Worm (Caenorhabditis elegans): ENCODE measurements around the gene C33C12.4.
A peak's percentile ranks its signal among the peaks of the same experiment; 100 is the strongest.

C33C12.4 gene

DNA sequence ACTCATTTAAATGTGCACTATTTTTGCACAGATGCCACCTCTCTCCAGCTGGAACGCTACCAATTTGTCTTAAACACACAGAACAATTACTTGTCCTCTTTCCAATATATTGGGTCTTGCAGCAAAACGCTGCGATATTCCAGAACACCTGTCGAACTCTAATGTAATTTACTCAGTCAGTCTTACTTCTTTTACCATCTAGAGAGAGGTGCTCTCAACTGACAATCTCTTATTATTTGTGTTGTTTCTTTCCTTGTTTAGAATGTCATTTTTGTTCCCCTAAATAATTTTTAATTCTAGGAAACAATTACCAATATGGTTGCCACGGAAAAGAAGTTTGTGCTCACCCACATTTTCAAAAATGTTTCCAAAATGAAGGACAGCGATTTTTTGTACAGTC lies 35.5 kb downstream of the C33C12.4 start, which contains the start of gene sdz-28:
Gene sdz-28, plus strand, starts transcription at position 301 of the 400 bp plus-strand sequence.
- no peak for TF ChIP-seq egl-27 (tag; optimal IDR thresholded peaks at IDR 0.05)
- TF ChIP-seq unc-55 (GFP tag; optimal IDR thresholded peaks at IDR 0.05): no peak
- no peak for TF ChIP-seq elt-3 (tag; optimal IDR thresholded peaks at IDR 0.05)
- TF ChIP-seq ztf-4 (tag; optimal IDR thresholded peaks at IDR 0.05): no peak
- TF ChIP-seq peb-1 (tag; optimal IDR thresholded peaks at IDR 0.05): no peak
- TF ChIP-seq nhr-21 (tag; optimal IDR thresholded peaks at IDR 0.05): no peak
- no peak for TF ChIP-seq ama-1 (optimal IDR thresholded peaks at IDR 0.05)
- TF ChIP-seq snpc-4 (tag; optimal IDR thresholded peaks at IDR 0.05): no peak
- no peak for TF ChIP-seq unc-39 (tag; optimal IDR thresholded peaks at IDR 0.05)
- no peak for TF ChIP-seq nhr-11 (tag; optimal IDR thresholded peaks at IDR 0.05)
- no peak for TF ChIP-seq lin-39 (tag; optimal IDR thresholded peaks at IDR 0.05)
- TF ChIP-seq crh-2 (tag; optimal IDR thresholded peaks at IDR 0.05): no peak
- TF ChIP-seq unc-62 (GFP tag; optimal IDR thresholded peaks at IDR 0.05): no peak
- TF ChIP-seq skn-1 (tag; optimal IDR thresholded peaks at IDR 0.05): no peak
- no peak for TF ChIP-seq sem-4 (tag; optimal IDR thresholded peaks at IDR 0.05)
- no peak for TF ChIP-seq aly-2 (tag; optimal IDR thresholded peaks at IDR 0.05)
- no peak for TF ChIP-seq F13H6.1 (tag; optimal IDR thresholded peaks at IDR 0.05)

DNA sequence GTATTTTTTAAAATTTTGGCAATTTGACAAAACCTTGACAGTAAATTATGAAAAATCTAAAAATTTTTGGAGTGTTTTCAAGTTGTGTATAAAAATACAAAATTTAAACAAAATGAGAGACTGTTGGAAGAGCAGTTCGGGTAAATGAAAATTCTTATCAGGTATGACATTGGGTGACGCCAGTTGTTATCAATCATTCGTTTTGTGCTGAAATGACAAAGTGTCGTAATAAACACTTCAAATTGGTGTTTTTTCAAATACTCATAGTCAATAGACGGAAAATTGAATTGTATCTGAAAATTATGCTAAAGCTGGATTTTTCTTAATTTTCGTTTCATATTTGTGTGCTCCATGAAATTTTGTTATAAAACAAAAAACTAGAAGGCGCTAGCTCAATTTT lies 43.5 kb downstream of the C33C12.4 start:
- TF ChIP-seq R02D3.7 (tag; optimal IDR thresholded peaks at IDR 0.05) (no peak), ZK546.5 (tag; optimal IDR thresholded peaks at IDR 0.05) (no peak), fos-1 (tag; optimal IDR thresholded peaks at IDR 0.05) (peak; percentile 76), mab-5 (tag; optimal IDR thresholded peaks at IDR 0.05) (no peak), ztf-1 (GFP tag; conservative IDR thresholded peaks at IDR 0.05) (no peak)

DNA sequence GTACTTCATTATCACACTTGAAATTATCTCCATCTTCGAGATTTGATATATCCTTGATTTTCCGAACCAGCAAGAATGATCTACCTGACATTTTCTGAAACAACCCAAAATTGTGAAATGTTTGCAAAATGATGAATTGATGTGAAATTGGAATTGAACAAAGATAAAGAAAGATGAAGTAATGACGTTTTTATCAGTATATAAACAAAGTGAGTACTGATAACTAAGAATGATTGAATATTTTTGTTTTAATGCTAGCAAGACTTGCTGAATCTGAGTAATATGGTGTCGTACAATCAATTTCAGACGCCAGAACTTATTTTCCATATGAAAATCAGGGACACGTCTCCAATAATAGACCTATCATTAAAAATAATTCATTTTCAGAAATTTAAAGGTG lies 44.2 kb downstream of the C33C12.4 start, which contains the start of gene math-37:
Gene math-37, minus strand, starts transcription at position 101 of the 400 bp plus-strand sequence.
- peak; percentile 48 for TF ChIP-seq fos-1 (tag; optimal IDR thresholded peaks at IDR 0.05)
- TF ChIP-seq nhr-10 (tag; optimal IDR thresholded peaks at IDR 0.05): no peak

ce11 chrII:2116794-2117193 lies 49.5 kb downstream of the C33C12.4 start, which contains the start of gene srh-195:
srh-195 (minus strand) TSS chrII:2116894.
- TF ChIP-seq nhr-10 (tag; optimal IDR thresholded peaks at IDR 0.05): no peak
- TF ChIP-seq gmeb-1 (tag; optimal IDR thresholded peaks at IDR 0.05): no peak
- no peak for TF ChIP-seq aly-2 (tag; optimal IDR thresholded peaks at IDR 0.05)
- TF ChIP-seq elt-3 (tag; optimal IDR thresholded peaks at IDR 0.05): no peak
- no peak for TF ChIP-seq lin-11 (tag; optimal IDR thresholded peaks at IDR 0.05)
- TF ChIP-seq ztf-4 (tag; optimal IDR thresholded peaks at IDR 0.05): no peak
- TF ChIP-seq ceh-82 (tag; optimal IDR thresholded peaks at IDR 0.05): no peak
